Worm (Caenorhabditis elegans): Measurements from ENCODE around the gene nhr-223.

nhr-223 gene

ce11 chrV:15831586-15831985, 35.4 kb downstream of the nhr-223 start, which contains the start of gene srbc-56:
Gene srbc-56 (minus strand): TSS chrV:15831686.
- TF ChIP-seq skn-1 (tag; optimal IDR thresholded peaks at IDR 0.05) = no peak
- TF ChIP-seq ztf-1 (GFP tag; conservative IDR thresholded peaks at IDR 0.05) = no peak
- no peak for TF ChIP-seq nhr-11 (tag; optimal IDR thresholded peaks at IDR 0.05)
- TF ChIP-seq blmp-1 (tag; optimal IDR thresholded peaks at IDR 0.05; ENCODE audit: insufficient read depth) = no peak
- TF ChIP-seq alr-1 (tag; optimal IDR thresholded peaks at IDR 0.05) = no peak
- no peak for TF ChIP-seq lin-11 (tag; optimal IDR thresholded peaks at IDR 0.05)

DNA sequence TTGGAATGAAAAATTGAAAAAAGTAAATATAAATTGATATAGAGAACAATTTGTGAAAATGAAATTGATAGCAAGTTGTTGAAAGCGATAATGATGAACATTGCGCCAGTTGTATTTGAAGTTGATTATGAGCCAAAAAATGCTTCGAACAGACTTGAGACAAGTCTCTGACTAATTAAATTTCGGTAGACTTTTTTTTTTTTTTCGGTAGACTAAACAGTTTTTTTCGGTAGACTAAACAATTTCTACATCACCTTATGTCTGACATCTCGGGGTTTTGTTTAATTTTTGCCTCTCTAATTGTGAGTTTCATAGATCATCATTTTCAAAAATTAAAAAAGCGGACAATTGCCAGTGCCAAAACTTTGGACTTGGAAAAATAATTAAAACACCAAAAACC, 37.4 kb downstream of the nhr-223 start, which contains the start of gene srbc-54:
TSS of gene srbc-54 (minus strand) at position 101 of the 400 bp plus-strand sequence.
- TF ChIP-seq ztf-11 (tag; optimal IDR thresholded peaks at IDR 0.05) (no peak), sma-9 (GFP tag; optimal IDR thresholded peaks at IDR 0.05) (no peak), sma-9 (tag; optimal IDR thresholded peaks at IDR 0.05) (no peak), skn-1 (tag; optimal IDR thresholded peaks at IDR 0.05) (no peak), unc-39 (tag; optimal IDR thresholded peaks at IDR 0.05) (no peak), lsy-2 (tag; optimal IDR thresholded peaks at IDR 0.05) (no peak), ceh-16 (tag; optimal IDR thresholded peaks at IDR 0.05) (no peak), elt-3 (tag; optimal IDR thresholded peaks at IDR 0.05) (no peak), ztf-4 (tag; optimal IDR thresholded peaks at IDR 0.05) (no peak), elt-1 (tag; optimal IDR thresholded peaks at IDR 0.05) (no peak), dmd-4 (tag; optimal IDR thresholded peaks at IDR 0.05) (no peak), nhr-25 (tag; optimal IDR thresholded peaks at IDR 0.05) (no peak), peb-1 (tag; optimal IDR thresholded peaks at IDR 0.05) (no peak), aly-2 (tag; optimal IDR thresholded peaks at IDR 0.05) (no peak), nhr-129 (tag; optimal IDR thresholded peaks at IDR 0.05) (no peak), nhr-23 (tag; optimal IDR thresholded peaks at IDR 0.05) (no peak), unc-55 (GFP tag; optimal IDR thresholded peaks at IDR 0.05) (no peak), crh-2 (tag; optimal IDR thresholded peaks at IDR 0.05) (no peak)

DNA sequence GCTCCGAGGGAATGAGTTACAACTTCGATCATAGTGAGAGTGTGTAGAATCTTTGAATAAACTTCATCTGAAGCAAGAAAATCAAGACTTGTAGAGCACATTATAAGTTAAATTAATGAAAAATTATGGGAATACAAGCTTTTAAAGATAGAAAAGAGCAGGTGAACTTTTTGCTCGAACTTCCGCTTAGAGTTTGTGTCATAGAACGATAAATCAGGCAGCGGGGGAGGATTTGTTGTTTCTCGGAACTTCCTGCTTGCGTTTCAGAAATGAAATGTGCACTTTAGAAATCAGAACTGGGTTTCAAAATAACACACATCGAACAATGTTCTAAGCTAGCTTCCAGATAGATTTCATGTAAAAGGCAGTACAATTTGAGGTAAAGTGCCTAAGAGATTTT, 44.9 kb downstream of the nhr-223 start, which contains the start of gene srh-149:
TSS of gene srh-149 (minus strand) at position 101 of the 400 bp plus-strand sequence.
- no peak for TF ChIP-seq skn-1 (tag; optimal IDR thresholded peaks at IDR 0.05)
- no peak for TF ChIP-seq gmeb-1 (tag; optimal IDR thresholded peaks at IDR 0.05)
- TF ChIP-seq sma-3 (GFP tag; optimal IDR thresholded peaks at IDR 0.05) = no peak
- no peak for TF ChIP-seq fos-1 (tag; optimal IDR thresholded peaks at IDR 0.05)
- no peak for TF ChIP-seq egl-27 (tag; optimal IDR thresholded peaks at IDR 0.05)
- no peak for TF ChIP-seq zag-1 (tag; optimal IDR thresholded peaks at IDR 0.05)
- no peak for TF ChIP-seq ZK546.5 (tag; optimal IDR thresholded peaks at IDR 0.05)
- TF ChIP-seq snpc-4 (tag; optimal IDR thresholded peaks at IDR 0.05) = no peak
- no peak for TF ChIP-seq peb-1 (tag; optimal IDR thresholded peaks at IDR 0.05)
- TF ChIP-seq nhr-6 (tag; optimal IDR thresholded peaks at IDR 0.05) = no peak
- TF ChIP-seq lin-13 (GFP tag; optimal IDR thresholded peaks at IDR 0.05) = no peak

Data from whole organism, L2 larva.